Worm (Caenorhabditis elegans) whole organism, L4 larva: Measurements from ENCODE around the gene clh-4.

Experiments used
- D1046.2 ChIP-seq: fragments of 200-800 bp; sonication (Bioruptor generic); IDR thresholded peaks from 2 replicates; pipeline ENCODE4 v1.3.6; 2022; ENCODE audit warnings: missing genetic modification characterization, missing compliant biosample characterization
- F37D6.2 ChIP-seq: sonication (generic microtip); optimal IDR thresholded peaks from 2 replicates; lab custom pipeline; 2016; ENCODE audit warnings: mild to moderate bottlenecking, missing genetic modification characterization, missing compliant biosample characterization
- F49E8.2 ChIP-seq: sonication (generic microtip); optimal IDR thresholded peaks from 2 replicates; lab custom pipeline; 2016; ENCODE audit warnings: missing compliant biosample characterization, mild to moderate bottlenecking, missing genetic modification characterization, borderline replicate concordance
- T20F7.1 ChIP-seq: fragments of 200-800 bp; sonication (Bioruptor generic); optimal IDR thresholded peaks from 2 replicates; lab custom pipeline; 2018; ENCODE audit warnings: mild to moderate bottlenecking, missing genetic modification characterization, missing compliant biosample characterization
- Y5F2A.4 ChIP-seq: fragments of 200-800 bp; sonication (Bioruptor generic); optimal IDR thresholded peaks from 2 replicates; lab custom pipeline; 2018; ENCODE audit warnings: mild to moderate bottlenecking, missing genetic modification characterization, missing compliant biosample characterization
- ZK546.5 ChIP-seq, 2 experiments: sonication (generic microtip); optimal IDR thresholded peaks; 2 replicates each; lab custom pipeline; 2017; ENCODE audit warnings: missing biosample characterization in 2 of 2, missing genetic modification characterization in 2 of 2
- aha-1 ChIP-seq: fragments of 150-350 bp; peaks from one replicate; lab custom pipeline; 2014; ENCODE audit warnings: missing biosample characterization, missing genetic modification characterization
- aly-2 ChIP-seq: sonication (generic microtip); optimal IDR thresholded peaks from 2 replicates; lab custom pipeline; 2018; ENCODE audit warnings: missing biosample characterization, missing genetic modification characterization
- ama-1 ChIP-seq: fragments of 150-350 bp; optimal IDR thresholded peaks from 2 replicates; lab custom pipeline; 2014; ENCODE audit warnings: inconsistent platforms, mixed read lengths
- ceh-20 ChIP-seq: fragments of 200-800 bp; sonication (Bioruptor generic); IDR thresholded peaks from 2 replicates; pipeline ENCODE4 v1.3.6; 2022; ENCODE audit warnings: missing genetic modification reagents, missing genetic modification characterization, missing compliant biosample characterization
- ceh-28 ChIP-seq: fragments of 150-350 bp; optimal IDR thresholded peaks from 2 replicates; lab custom pipeline; 2014; ENCODE audit warnings: missing biosample characterization, missing genetic modification reagents, missing genetic modification characterization
- ceh-32 ChIP-seq: sonication (generic microtip); optimal IDR thresholded peaks from 2 replicates; lab custom pipeline; 2016; ENCODE audit warnings: mild to moderate bottlenecking, missing genetic modification characterization, missing compliant biosample characterization; ENCODE audit not compliant: poor library complexity
- ceh-62 ChIP-seq: sonication (generic microtip); optimal IDR thresholded peaks from 2 replicates; lab custom pipeline; 2017; ENCODE audit warnings: missing biosample characterization, missing genetic modification characterization
- cey-2 ChIP-seq: sonication (generic microtip); optimal IDR thresholded peaks from 3 replicates; lab custom pipeline; 2017; ENCODE audit warnings: missing genetic modification characterization, mild to moderate bottlenecking, missing compliant biosample characterization, antibody characterized with exemption, borderline replicate concordance; ENCODE audit not compliant: insufficient read depth
- daf-16 ChIP-seq, 3 experiments: sonication (generic microtip); optimal IDR thresholded peaks; 2 replicates each; lab custom pipeline; 2016 to 2017; ENCODE audit warnings: missing genetic modification characterization in 3 of 3, missing genetic modification reagents in 3 of 3, mild to moderate bottlenecking in 2 of 3, missing compliant biosample characterization in 2 of 3, missing biosample characterization in 1 of 3, moderate library complexity in 1 of 3
- dmd-6 ChIP-seq: fragments of 200-800 bp; sonication (Bioruptor generic); IDR thresholded peaks from 2 replicates; pipeline ENCODE4 v1.3.6; 2022; ENCODE audit warnings: missing genetic modification reagents, missing genetic modification characterization, missing compliant biosample characterization
- dve-1 ChIP-seq: sonication (generic microtip); optimal IDR thresholded peaks from 2 replicates; lab custom pipeline; 2017; ENCODE audit warnings: antibody characterized with exemption, mild to moderate bottlenecking, missing genetic modification characterization, missing compliant biosample characterization; ENCODE audit not compliant: insufficient read depth
- fos-1 ChIP-seq: fragments of 150-350 bp; optimal IDR thresholded peaks from 2 replicates; lab custom pipeline; 2014; ENCODE audit warnings: missing biosample characterization, missing genetic modification characterization
- hif-1 ChIP-seq, 2 experiments: sonication (generic microtip); optimal IDR thresholded peaks; 2 replicates each; lab custom pipeline; 2016 to 2017; ENCODE audit warnings: missing compliant biosample characterization in 2 of 2, missing genetic modification characterization in 2 of 2, missing genetic modification reagents in 2 of 2, missing genotype in 2 of 2, mild to moderate bottlenecking in 1 of 2
- hlh-30 ChIP-seq: sonication (generic microtip); optimal IDR thresholded peaks from 2 replicates; lab custom pipeline; 2017; ENCODE audit warnings: antibody characterized with exemption, mild to moderate bottlenecking, missing genetic modification characterization, missing compliant biosample characterization; ENCODE audit not compliant: insufficient read depth
- lin-15B ChIP-seq: fragments of 150-350 bp; sonication (generic microtip); optimal IDR thresholded peaks from 3 replicates; lab custom pipeline; 2014; ENCODE audit warnings: missing biosample characterization, missing genetic modification characterization
- lir-3 ChIP-seq: sonication (generic microtip); optimal IDR thresholded peaks from 2 replicates; lab custom pipeline; 2016; ENCODE audit warnings: mild to moderate bottlenecking, missing genetic modification characterization, missing compliant biosample characterization
- lsy-2 ChIP-seq, 2 experiments: fragments of 150-350 bp in 1 of 2; sonication (generic microtip) in 1 of 2; optimal IDR thresholded peaks; 2 replicates each; lab custom pipeline; 2014 to 2017; ENCODE audit warnings: missing biosample characterization in 2 of 2, missing genetic modification characterization in 2 of 2
- madf-9 ChIP-seq: fragments of 200-800 bp; sonication (Bioruptor generic); conservative IDR thresholded peaks from 2 replicates; pipeline ENCODE4 v1.3.6; 2022; ENCODE audit warnings: missing genetic modification reagents, missing genetic modification characterization, missing compliant biosample characterization
- mdl-1 ChIP-seq, 2 experiments: fragments of 150-350 bp in 1 of 2; sonication (generic microtip) in 1 of 2; optimal IDR thresholded peaks; 2 replicates each; lab custom pipeline; 2014 to 2017; ENCODE audit warnings: missing biosample characterization in 2 of 2, missing genetic modification characterization in 2 of 2
- mep-1 ChIP-seq: fragments of 150-350 bp; sonication (generic microtip); optimal IDR thresholded peaks from 3 replicates; lab custom pipeline; 2014; ENCODE audit warnings: missing biosample characterization, missing genetic modification characterization
- mxl-2 ChIP-seq: fragments of 200-800 bp; sonication (Bioruptor generic); conservative IDR thresholded peaks from 2 replicates; pipeline ENCODE4 v1.3.6; 2022; ENCODE audit warnings: missing genetic modification reagents, missing genetic modification characterization, missing compliant biosample characterization
- mxl-3 ChIP-seq: fragments of 200-800 bp; sonication (Bioruptor generic); optimal IDR thresholded peaks from 2 replicates; lab custom pipeline; 2018; ENCODE audit warnings: mild to moderate bottlenecking, missing genetic modification characterization, missing compliant biosample characterization
- nhr-10 ChIP-seq: fragments of 150-350 bp; optimal IDR thresholded peaks from 2 replicates; lab custom pipeline; 2014; ENCODE audit warnings: missing biosample characterization, missing genetic modification characterization
- nhr-102 ChIP-seq: sonication (generic microtip); optimal IDR thresholded peaks from 2 replicates; lab custom pipeline; 2016; ENCODE audit warnings: mild to moderate bottlenecking, missing genetic modification characterization, moderate library complexity, missing compliant biosample characterization
- nhr-237 ChIP-seq: sonication (generic microtip); optimal IDR thresholded peaks from 2 replicates; lab custom pipeline; 2017; ENCODE audit warnings: missing biosample characterization, missing genetic modification characterization
- nhr-28 ChIP-seq: fragments of 150-350 bp; optimal IDR thresholded peaks from 2 replicates; lab custom pipeline; 2014; ENCODE audit warnings: missing biosample characterization, missing genetic modification characterization
- php-3 ChIP-seq: fragments of 200-800 bp; sonication (Bioruptor generic); IDR thresholded peaks from 2 replicates; pipeline ENCODE4 v1.3.6; 2022; ENCODE audit warnings: missing genetic modification reagents, missing genetic modification characterization, missing compliant biosample characterization
- sdz-12 ChIP-seq: fragments of 200-800 bp; sonication (Bioruptor generic); optimal IDR thresholded peaks from 2 replicates; lab custom pipeline; 2018; ENCODE audit warnings: mild to moderate bottlenecking, missing genetic modification characterization, missing compliant biosample characterization
- set-16 ChIP-seq: fragments of 200-800 bp; sonication (Bioruptor generic); IDR thresholded peaks from 2 replicates; pipeline ENCODE4 v1.3.6; 2022; ENCODE audit warnings: missing genetic modification reagents, missing genetic modification characterization, missing compliant biosample characterization
- snpc-1.2 ChIP-seq: fragments of 200-800 bp; sonication (Bioruptor generic); IDR thresholded peaks from 2 replicates; pipeline ENCODE4 v1.3.6; 2022; ENCODE audit warnings: missing genetic modification reagents, missing genetic modification characterization, missing compliant biosample characterization
- snpc-4 ChIP-seq: fragments of 150-350 bp; optimal IDR thresholded peaks from 2 replicates; lab custom pipeline; 2014; ENCODE audit warnings: missing biosample characterization, missing genetic modification characterization
- spr-1 ChIP-seq: sonication (generic microtip); optimal IDR thresholded peaks from 2 replicates; lab custom pipeline; 2016; ENCODE audit warnings: mild to moderate bottlenecking, missing genetic modification characterization, missing compliant biosample characterization
- unc-130 ChIP-seq: sonication (generic microtip); optimal IDR thresholded peaks from 2 replicates; lab custom pipeline; 2016; ENCODE audit warnings: missing genetic modification reagents, missing genetic modification characterization, missing compliant biosample characterization
- unc-39 ChIP-seq: sonication (generic microtip); optimal IDR thresholded peaks from 2 replicates; lab custom pipeline; 2017; ENCODE audit warnings: missing biosample characterization, missing genetic modification characterization
- unc-62 ChIP-seq, 3 experiments: fragments of 150-350 bp in 1 of 3; sonication (generic microtip); optimal IDR thresholded peaks in 2 of 3; peaks in 1 of 3; 1 replicate in 1 of 3; 2 replicates in 2 of 3; lab custom pipeline; 2014 to 2017; ENCODE audit warnings: missing biosample characterization in 3 of 3, missing genetic modification characterization in 3 of 3, missing genetic modification reagents in 3 of 3, missing genotype in 1 of 3
- zfp-2 ChIP-seq: sonication (generic microtip); optimal IDR thresholded peaks from 2 replicates; lab custom pipeline; 2016; ENCODE audit warnings: mild to moderate bottlenecking, missing genetic modification characterization, missing compliant biosample characterization
- zip-2 ChIP-seq: fragments of 150-350 bp; optimal IDR thresholded peaks from 2 replicates; lab custom pipeline; 2014; ENCODE audit warnings: missing biosample characterization, missing genetic modification characterization
- ztf-11 ChIP-seq: fragments of 150-350 bp; optimal IDR thresholded peaks from 2 replicates; lab custom pipeline; 2014; ENCODE audit warnings: missing biosample characterization, missing genetic modification characterization

The clh-4 gene

ce11 chrX:4140755-4141417 lies 40.5 kb upstream of the clh-4 start (continued):
- TF ChIP-seq lin-15B (no peak), ama-1 (lab: Kevin White, UChicago) (no peak), unc-62 (GFP tag; optimal IDR thresholded peaks at IDR 0.05 in 1 of 2; lab: Kevin White, UChicago) (peak in 1 of 2 experiments; percentile 94), unc-62 (tag; optimal IDR thresholded peaks at IDR 0.05; lab: Kevin White, UChicago) (no peak), mxl-3 (GFP tag; lab: Kevin White, UChicago) (peak; percentile 16), ceh-20 (GFP tag; lab: Robert Waterston, UW) (no peak), T20F7.1 (GFP tag; lab: Kevin White, UChicago) (no peak), cey-2 (tag; lab: Kevin White, UChicago) (no peak), daf-16 (GFP tag; optimal IDR thresholded peaks at IDR 0.05; lab: Kevin White, UChicago) (peak in 1 of 2 experiments; percentile 69), daf-16 (tag; optimal IDR thresholded peaks at IDR 0.05; lab: Kevin White, UChicago) (peak; percentile 94), mep-1 (tag; lab: Kevin White, UChicago) (peak; percentile 3), dve-1 (peak; percentile 43), nhr-28 (tag; lab: Kevin White, UChicago) (peak; percentile 63), nhr-102 (peak; percentile 31), mdl-1 (tag; optimal IDR thresholded peaks at IDR 0.05; lab: Kevin White, UChicago) (peak in 1 of 2 experiments; percentile 76)

ce11 chrX:4139593-4140565 lies 39.5 kb upstream of the clh-4 start, which contains the start of gene ZK470.4:
Gene ZK470.4 (minus strand): TSS chrX:4139767.
- TF ChIP-seq ceh-28 (tag; lab: Kevin White, UChicago) (no peak), hif-1 (tag; optimal IDR thresholded peaks at IDR 0.05; lab: Kevin White, UChicago) (peak in 1 of 2 experiments; percentile 97), dmd-6 (GFP tag; lab: Robert Waterston, UW) (peak; percentile 35; the same call in 1 of the 2 replicates), zfp-2 (tag; lab: Kevin White, UChicago) (no peak), ZK546.5 (tag; optimal IDR thresholded peaks at IDR 0.05; lab: Kevin White, UChicago) (no peak), lsy-2 (tag; optimal IDR thresholded peaks at IDR 0.05; lab: Kevin White, UChicago) (peak in 1 of 2 experiments; percentile 32), ztf-11 (tag; lab: Kevin White, UChicago) (no peak), snpc-1.2 (peak; percentile 55; the same call in 1 of the 2 replicates), unc-130 (no peak), unc-62 (GFP tag; optimal IDR thresholded peaks at IDR 0.05 in 1 of 2; lab: Kevin White, UChicago) (peak in 1 of 2 experiments; percentile 86), unc-62 (tag; optimal IDR thresholded peaks at IDR 0.05; lab: Kevin White, UChicago) (no peak), nhr-10 (tag; lab: Kevin White, UChicago) (no peak), lir-3 (no peak), nhr-237 (no peak), aha-1 (tag; lab: Kevin White, UChicago) (peak; percentile 99), F49E8.2 (no peak), Y5F2A.4 (GFP tag; lab: Kevin White, UChicago) (no peak), F37D6.2 (tag; lab: Kevin White, UChicago) (no peak), D1046.2 (no peak), php-3 (no peak), nhr-28 (tag; lab: Kevin White, UChicago) (peak; percentile 63), aly-2 (tag; lab: Kevin White, UChicago) (no peak), unc-39 (tag; lab: Kevin White, UChicago) (no peak), set-16 (GFP tag; lab: Robert Waterston, UW) (0 out of 2 replicates have a peak, but pooled peaks have one; percentile 15), ceh-62 (tag; lab: Kevin White, UChicago) (no peak), mdl-1 (tag; optimal IDR thresholded peaks at IDR 0.05; lab: Kevin White, UChicago) (peak in 1 of 2 experiments; percentile 60), spr-1 (tag; lab: Kevin White, UChicago) (no peak), lin-15B (no peak), T20F7.1 (GFP tag; lab: Kevin White, UChicago) (no peak), snpc-4 (tag; lab: Kevin White, UChicago) (no peak), fos-1 (tag; lab: Kevin White, UChicago) (no peak), ceh-32 (tag; lab: Kevin White, UChicago) (no peak), mxl-2 (no peak), madf-9 (GFP tag; lab: Robert Waterston, UW) (no peak), sdz-12 (GFP tag; lab: Kevin White, UChicago) (no peak), hlh-30 (tag; lab: Kevin White, UChicago) (peak; percentile 36), zip-2 (tag; lab: Kevin White, UChicago) (no peak)
